Worm (Caenorhabditis elegans) whole organism, L4 larva: ENCODE measurements around the gene ZC190.6.
"Not testable (repeated sequence)": the region's sequence is repeated elsewhere in the genome, so short reads cannot be mapped to it uniquely, and the experiment has no call there.

Experiments
- F10B5.3 ChIP-seq: sonication (generic microtip); optimal IDR thresholded peaks from 2 replicates; lab custom pipeline; 2016; ENCODE audit warnings: mild to moderate bottlenecking, missing genetic modification characterization, missing compliant biosample characterization
- ZK546.5 ChIP-seq, 2 experiments: sonication (generic microtip); optimal IDR thresholded peaks; 2 replicates each; lab custom pipeline; 2017; ENCODE audit warnings: missing biosample characterization in 2 of 2, missing genetic modification characterization in 2 of 2
- aha-1 ChIP-seq: fragments of 150-350 bp; peaks from one replicate; lab custom pipeline; 2014; ENCODE audit warnings: missing biosample characterization, missing genetic modification characterization
- attf-4 ChIP-seq: sonication (generic microtip); optimal IDR thresholded peaks from 3 replicates; lab custom pipeline; 2017; ENCODE audit warnings: missing biosample characterization, missing genetic modification characterization
- ceh-28 ChIP-seq: fragments of 150-350 bp; optimal IDR thresholded peaks from 2 replicates; lab custom pipeline; 2014; ENCODE audit warnings: missing biosample characterization, missing genetic modification reagents, missing genetic modification characterization
- ceh-44 ChIP-seq: fragments of 200-800 bp; sonication (Bioruptor generic); IDR thresholded peaks from 2 replicates; pipeline ENCODE4 v1.3.6; 2022; ENCODE audit warnings: missing genetic modification reagents, missing genetic modification characterization, missing compliant biosample characterization
- ces-1 ChIP-seq: fragments of 150-350 bp; sonication (generic microtip); optimal IDR thresholded peaks from 4 replicates; lab custom pipeline; 2014; ENCODE audit warnings: missing biosample characterization, missing genetic modification reagents, missing genetic modification characterization
- cey-2 ChIP-seq: sonication (generic microtip); optimal IDR thresholded peaks from 3 replicates; lab custom pipeline; 2017; ENCODE audit warnings: missing genetic modification characterization, mild to moderate bottlenecking, missing compliant biosample characterization, antibody characterized with exemption, borderline replicate concordance; ENCODE audit not compliant: insufficient read depth
- ctbp-1 ChIP-seq: fragments of 200-800 bp; sonication (Bioruptor generic); IDR thresholded peaks from 2 replicates; pipeline ENCODE4 v1.3.6; 2022; ENCODE audit warnings: missing genetic modification reagents, missing genetic modification characterization, missing compliant biosample characterization
- daf-16 ChIP-seq, 3 experiments: sonication (generic microtip); optimal IDR thresholded peaks; 2 replicates each; lab custom pipeline; 2016 to 2017; ENCODE audit warnings: missing genetic modification characterization in 3 of 3, missing genetic modification reagents in 3 of 3, mild to moderate bottlenecking in 2 of 3, missing compliant biosample characterization in 2 of 3, missing biosample characterization in 1 of 3, moderate library complexity in 1 of 3
- daf-19 ChIP-seq: fragments of 200-800 bp; sonication (Bioruptor generic); conservative IDR thresholded peaks from 2 replicates; pipeline ENCODE4 v1.3.6; 2022; ENCODE audit warnings: missing genetic modification characterization, missing compliant biosample characterization
- dmd-9 ChIP-seq: fragments of 200-800 bp; sonication (Bioruptor generic); IDR thresholded peaks from 2 replicates; pipeline ENCODE4 v1.3.6; 2022; ENCODE audit warnings: missing genetic modification reagents, missing genetic modification characterization, missing compliant biosample characterization
- egl-43 ChIP-seq: fragments of 200-800 bp; sonication (Bioruptor generic); IDR thresholded peaks from 2 replicates; pipeline ENCODE4 v1.3.6; 2022; ENCODE audit warnings: missing genetic modification reagents, missing genetic modification characterization, missing compliant biosample characterization
- hif-1 ChIP-seq, 2 experiments: sonication (generic microtip); optimal IDR thresholded peaks; 2 replicates each; lab custom pipeline; 2016 to 2017; ENCODE audit warnings: missing compliant biosample characterization in 2 of 2, missing genetic modification characterization in 2 of 2, missing genetic modification reagents in 2 of 2, missing genotype in 2 of 2, mild to moderate bottlenecking in 1 of 2
- hlh-11 ChIP-seq: fragments of 200-800 bp; sonication (Bioruptor generic); optimal IDR thresholded peaks from 2 replicates; lab custom pipeline; 2018; ENCODE audit warnings: mild to moderate bottlenecking, missing genetic modification characterization, missing compliant biosample characterization
- hlh-30 ChIP-seq: sonication (generic microtip); optimal IDR thresholded peaks from 2 replicates; lab custom pipeline; 2017; ENCODE audit warnings: antibody characterized with exemption, mild to moderate bottlenecking, missing genetic modification characterization, missing compliant biosample characterization; ENCODE audit not compliant: insufficient read depth
- hmg-1.1 ChIP-seq: fragments of 200-800 bp; sonication (Bioruptor generic); IDR thresholded peaks from 2 replicates; pipeline ENCODE4 v1.3.6; 2022; ENCODE audit warnings: missing genetic modification reagents, missing genetic modification characterization, missing compliant biosample characterization
- jun-1 ChIP-seq: fragments of 150-350 bp; optimal IDR thresholded peaks from 2 replicates; lab custom pipeline; 2014; ENCODE audit warnings: missing biosample characterization, missing genetic modification reagents, missing genetic modification characterization
- lin-1 ChIP-seq: fragments of 200-800 bp; sonication (Bioruptor generic); IDR thresholded peaks from 2 replicates; pipeline ENCODE4 v1.3.6; 2022; ENCODE audit warnings: missing genetic modification reagents, missing genetic modification characterization, missing compliant biosample characterization
- madf-9 ChIP-seq: fragments of 200-800 bp; sonication (Bioruptor generic); conservative IDR thresholded peaks from 2 replicates; pipeline ENCODE4 v1.3.6; 2022; ENCODE audit warnings: missing genetic modification reagents, missing genetic modification characterization, missing compliant biosample characterization
- mdl-1 ChIP-seq, 2 experiments: fragments of 150-350 bp in 1 of 2; sonication (generic microtip) in 1 of 2; optimal IDR thresholded peaks; 2 replicates each; lab custom pipeline; 2014 to 2017; ENCODE audit warnings: missing biosample characterization in 2 of 2, missing genetic modification characterization in 2 of 2
- mxl-3 ChIP-seq: fragments of 200-800 bp; sonication (Bioruptor generic); optimal IDR thresholded peaks from 2 replicates; lab custom pipeline; 2018; ENCODE audit warnings: mild to moderate bottlenecking, missing genetic modification characterization, missing compliant biosample characterization
- nhr-10 ChIP-seq: fragments of 150-350 bp; optimal IDR thresholded peaks from 2 replicates; lab custom pipeline; 2014; ENCODE audit warnings: missing biosample characterization, missing genetic modification characterization
- nhr-28 ChIP-seq: fragments of 150-350 bp; optimal IDR thresholded peaks from 2 replicates; lab custom pipeline; 2014; ENCODE audit warnings: missing biosample characterization, missing genetic modification characterization
- nhr-48 ChIP-seq: sonication (generic microtip); optimal IDR thresholded peaks from 2 replicates; lab custom pipeline; 2016; ENCODE audit warnings: mild to moderate bottlenecking, missing genetic modification characterization, missing compliant biosample characterization
- nhr-6 ChIP-seq: fragments of 150-350 bp; optimal IDR thresholded peaks from 2 replicates; lab custom pipeline; 2014; ENCODE audit warnings: missing biosample characterization, missing genetic modification characterization
- nhr-76 ChIP-seq: fragments of 150-350 bp; optimal IDR thresholded peaks from 2 replicates; lab custom pipeline; 2014; ENCODE audit warnings: missing biosample characterization, missing genetic modification characterization
- nhr-77 ChIP-seq: fragments of 150-350 bp; optimal IDR thresholded peaks from 2 replicates; lab custom pipeline; 2014; ENCODE audit warnings: missing biosample characterization, missing genetic modification characterization
- php-3 ChIP-seq: fragments of 200-800 bp; sonication (Bioruptor generic); IDR thresholded peaks from 2 replicates; pipeline ENCODE4 v1.3.6; 2022; ENCODE audit warnings: missing genetic modification reagents, missing genetic modification characterization, missing compliant biosample characterization
- pqm-1 ChIP-seq: sonication (generic microtip); optimal IDR thresholded peaks from 2 replicates; lab custom pipeline; 2017; ENCODE audit warnings: missing biosample characterization, missing genetic modification characterization
- sdz-12 ChIP-seq: fragments of 200-800 bp; sonication (Bioruptor generic); optimal IDR thresholded peaks from 2 replicates; lab custom pipeline; 2018; ENCODE audit warnings: mild to moderate bottlenecking, missing genetic modification characterization, missing compliant biosample characterization
- zip-11 ChIP-seq: fragments of 200-800 bp; sonication (Bioruptor generic); IDR thresholded peaks from 2 replicates; pipeline ENCODE4 v1.3.6; 2022; ENCODE audit warnings: missing genetic modification characterization, missing compliant biosample characterization

ZC190.6 gene

ce11 chrV:8696218-8696617 lies 19.1 kb upstream of the ZC190.6 start, which contains the start of gene ZC190.10:
TSS of gene ZC190.10 (minus strand) at chrV:8696318.
- TF ChIP-seq dmd-9 (GFP tag; lab: Robert Waterston, UW); nhr-10 (tag; lab: Kevin White, UChicago); hmg-1.1: not testable (repeated sequence)

ce11 chrV:8687707-8688106 lies 10.6 kb upstream of the ZC190.6 start, which contains the start of gene ZC190.8:
TSS of gene ZC190.8 (minus strand) at chrV:8687807.
- TF ChIP-seq pqm-1 (no peak), aha-1 (peak; percentile 23)
- TF ChIP-seq, all 104 proteins: peak for 1

- TF ChIP-seq ZK546.5 (tag; optimal IDR thresholded peaks at IDR 0.05; lab: Kevin White, UChicago), result no peak
- no peak for TF ChIP-seq cey-2 (tag; lab: Kevin White, UChicago)
- TF ChIP-seq ces-1, result no peak
- no peak for TF ChIP-seq aha-1
Observed at ce11 chrV:8686764-8687163, 9.7 kb upstream of the ZC190.6 start, which contains the start of gene ZC190.7. TSS of gene ZC190.7 (minus strand) at chrV:8686864.

- no peak for TF ChIP-seq zip-11 (GFP tag; lab: Robert Waterston, UW)
- TF ChIP-seq nhr-48, result no peak
- TF ChIP-seq hif-1 (tag; optimal IDR thresholded peaks at IDR 0.05; lab: Kevin White, UChicago), result no peak
- TF ChIP-seq nhr-6 (tag; lab: Kevin White, UChicago), result no peak
- no peak for TF ChIP-seq lin-1 (GFP tag; lab: Robert Waterston, UW)
- TF ChIP-seq daf-19 (GFP tag; lab: Robert Waterston, UW), result no peak
- TF ChIP-seq aha-1, result no peak
- TF ChIP-seq hlh-30, result no peak
- no peak for TF ChIP-seq mxl-3 (GFP tag; lab: Kevin White, UChicago)
- no peak for TF ChIP-seq jun-1 (tag; lab: Kevin White, UChicago)
- TF ChIP-seq egl-43, result no peak
- TF ChIP-seq ceh-44, result no peak
- TF ChIP-seq ceh-28, result no peak
Observed at ce11 chrV:8683787-8684186, 6.7 kb upstream of the ZC190.6 start.

DNA sequence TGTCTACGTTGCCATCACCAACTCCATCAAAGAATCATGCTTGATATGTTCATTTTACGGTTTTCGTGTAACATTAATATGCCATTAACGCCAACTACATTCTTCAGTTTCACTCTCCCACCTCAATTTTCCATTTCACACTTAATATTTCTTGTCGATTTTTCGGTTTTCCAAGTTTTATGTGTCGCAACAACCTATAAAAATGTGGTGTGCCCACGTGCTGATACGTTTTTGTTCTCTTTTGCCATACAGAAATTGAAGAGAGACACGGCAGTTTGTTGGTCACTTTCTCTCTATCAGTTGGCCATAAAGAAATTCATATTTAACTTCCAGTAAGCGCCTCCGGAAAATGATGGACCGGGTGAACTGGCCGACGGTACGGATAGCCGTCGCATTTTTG lies 5.6 kb upstream of the ZC190.6 start, which contains the start of gene cln-3.3:
cln-3.3 (plus strand) TSS at position 334 of the 400 bp plus-strand sequence.
- TF ChIP-seq daf-16 (GFP tag; optimal IDR thresholded peaks at IDR 0.05; lab: Kevin White, UChicago) (no peak), daf-16 (tag; optimal IDR thresholded peaks at IDR 0.05; lab: Kevin White, UChicago) (peak; percentile 67), nhr-76 (tag; lab: Kevin White, UChicago) (no peak), ces-1 (no peak), mxl-3 (GFP tag; lab: Kevin White, UChicago) (peak; percentile 58), php-3 (GFP tag; lab: Robert Waterston, UW) (peak; percentile 93), mdl-1 (tag; optimal IDR thresholded peaks at IDR 0.05; lab: Kevin White, UChicago) (peak in 1 of 2 experiments; percentile 42), pqm-1 (peak; percentile 66)

ce11 chrV:8681050-8681449 lies 4.0 kb upstream of the ZC190.6 start, which contains the start of gene ZC190.2:
TSS of gene ZC190.2 (plus strand) at chrV:8681350.
- TF ChIP-seq nhr-28 (no peak), ctbp-1 (GFP tag; lab: Robert Waterston, UW) (no peak), hlh-11 (tag; lab: Kevin White, UChicago) (no peak), madf-9 (GFP tag; lab: Robert Waterston, UW) (no peak), sdz-12 (GFP tag; lab: Kevin White, UChicago) (no peak), F10B5.3 (tag; lab: Kevin White, UChicago) (no peak), nhr-77 (no peak), attf-4 (tag; lab: Kevin White, UChicago) (no peak)
